Worm (Caenorhabditis elegans): ENCODE data around the gene ZK1098.9.

DNA sequence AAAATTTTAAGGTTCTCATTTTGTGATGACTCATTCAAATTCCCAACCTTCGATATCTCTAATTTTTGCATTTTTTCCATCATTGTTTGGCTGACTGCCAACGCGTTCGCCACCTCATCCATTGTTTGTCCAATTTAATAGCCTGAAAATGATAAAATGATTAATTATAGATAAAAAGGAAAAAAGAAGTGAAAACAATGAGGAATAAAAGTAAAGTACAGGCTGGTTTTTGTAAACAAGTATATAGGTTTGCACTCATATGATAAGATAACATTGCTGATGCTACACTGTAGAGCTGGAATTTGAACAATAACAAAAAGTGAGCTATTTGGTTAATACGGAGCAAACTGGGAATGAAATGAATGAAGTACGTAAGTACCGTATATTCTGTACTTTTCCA lies 38.0 kb downstream of the ZK1098.9 start, which contains the start of gene C48B4.3:
- TF ChIP-seq F13C5.2 (tag; optimal IDR thresholded peaks at IDR 0.05), result no peak
- no peak for TF ChIP-seq hmg-4 (GFP tag; optimal IDR thresholded peaks at IDR 0.05)
- TF ChIP-seq tbx-37 (GFP tag; conservative IDR thresholded peaks at IDR 0.05), result no peak
- TF ChIP-seq pes-1 (GFP tag; IDR thresholded peaks at IDR 0.05), result no peak
- no peak for TF ChIP-seq ama-1 (optimal IDR thresholded peaks at IDR 0.05)
- no peak for TF ChIP-seq scrt-1 (GFP tag; IDR thresholded peaks at IDR 0.05)
- no peak for TF ChIP-seq ets-7 (tag; optimal IDR thresholded peaks at IDR 0.05)
- no peak for TF ChIP-seq ceh-36 (tag; optimal IDR thresholded peaks at IDR 0.05)

All from whole organism, early embryonic.